Worm (Caenorhabditis elegans) whole organism, dauer: ENCODE results near the gene R07B7.8.
"Not testable (repeated sequence)": the region's sequence is repeated elsewhere in the genome, so short reads cannot be mapped to it uniquely, and the experiment has no call there.

Experiments
- unc-62 ChIP-seq: sonication (generic microtip); optimal IDR thresholded peaks from 2 replicates; lab custom pipeline; 2017; ENCODE audit warnings: missing biosample characterization, missing genetic modification reagents, missing genetic modification characterization

Gene R07B7.8

ce11 chrV:12084216-12084615, at the start of gene R07B7.8:
TSS of gene R07B7.8 (minus strand) at chrV:12084316.
- no peak for TF ChIP-seq unc-62 (GFP tag; lab: Kevin White, UChicago)

- TF ChIP-seq unc-62 (GFP tag; lab: Kevin White, UChicago): not testable (repeated sequence)
Measured at ce11 chrV:12131157-12131556, 47.0 kb upstream of the R07B7.8 start, which contains the start of gene enpp-1. TSS of gene enpp-1 (plus strand) at chrV:12131457.

ce11 chrV:12130688-12131087, 46.6 kb upstream of the R07B7.8 start, which contains the start of gene C27A7.6:
TSS of gene C27A7.6 (minus strand) at chrV:12130788.
- TF ChIP-seq unc-62 (GFP tag; lab: Kevin White, UChicago): not testable (repeated sequence)

ce11 chrV:12121274-12121673, 37.2 kb upstream of the R07B7.8 start, which contains the start of gene C13C4.6:
TSS of gene C13C4.6 (plus strand) at chrV:12121574.
- TF ChIP-seq unc-62 (GFP tag; lab: Kevin White, UChicago): no peak

ce11 chrV:12120381-12120780, 36.3 kb upstream of the R07B7.8 start, which contains the start of gene C13C4.7:
TSS of gene C13C4.7 (minus strand) at chrV:12120481.
- no peak for TF ChIP-seq unc-62 (GFP tag; lab: Kevin White, UChicago)

ce11 chrV:12117567-12118053, 33.5 kb upstream of the R07B7.8 start, which contains the start of gene C13C4.8:
TSS of gene C13C4.8 (plus strand) at chrV:12118003.
- no peak for TF ChIP-seq unc-62 (GFP tag; lab: Kevin White, UChicago)

ce11 chrV:12115150-12115549, 31.0 kb upstream of the R07B7.8 start:
- no peak for TF ChIP-seq unc-62 (GFP tag; lab: Kevin White, UChicago)

- TF ChIP-seq unc-62 (GFP tag; lab: Kevin White, UChicago): no peak
Measured at ce11 chrV:12114693-12115092, 30.6 kb upstream of the R07B7.8 start, which contains the start of gene spin-1. TSS of gene spin-1 (plus strand) at chrV:12114993.

DNA sequence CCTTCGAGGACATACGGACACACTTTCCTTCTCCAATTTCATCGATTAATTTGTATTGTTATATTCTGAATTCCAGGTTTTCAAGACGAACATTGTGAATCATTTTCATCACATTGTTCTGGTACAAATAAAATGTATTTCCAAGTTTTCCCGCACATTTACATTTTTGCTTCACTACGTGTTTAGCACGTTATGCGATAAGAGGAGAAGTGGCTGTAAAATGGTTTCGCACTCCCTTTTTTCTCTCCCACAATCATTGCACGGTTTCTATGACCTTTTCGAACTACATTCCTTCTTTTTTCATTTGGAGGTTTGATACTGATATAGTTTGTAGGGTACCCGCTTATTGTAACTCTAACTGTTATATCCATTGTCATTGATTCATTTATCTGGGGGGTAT, 29.6 kb upstream of the R07B7.8 start:
- TF ChIP-seq unc-62 (GFP tag; lab: Kevin White, UChicago): no peak

ce11 chrV:12111452-12111851, 27.3 kb upstream of the R07B7.8 start, which contains the start of gene lhpp-1:
TSS of gene lhpp-1 (minus strand) at chrV:12111805.
- no peak for TF ChIP-seq unc-62 (GFP tag; lab: Kevin White, UChicago)

DNA sequence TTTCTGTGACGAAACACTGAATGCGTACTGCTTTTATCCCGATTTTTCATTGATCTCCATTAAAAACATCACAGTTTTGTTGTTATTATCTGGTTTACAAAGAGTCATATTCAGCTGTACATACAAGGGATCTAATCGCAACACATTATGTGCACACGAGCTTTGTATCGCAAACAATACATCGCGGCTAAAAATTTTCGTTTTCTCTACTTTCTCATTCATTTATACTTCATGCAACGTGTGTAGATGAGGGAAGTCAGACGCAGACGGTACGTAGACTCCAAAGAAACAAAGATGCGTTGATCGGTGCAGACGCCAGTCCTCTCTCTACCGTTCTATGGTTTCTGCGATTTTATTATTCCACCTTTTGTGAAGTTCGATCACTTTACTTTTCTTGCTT, 22.7 kb upstream of the R07B7.8 start, which contains the start of gene nhr-136:
TSS of gene nhr-136 (plus strand) at position 301 of the 400 bp plus-strand sequence.
- TF ChIP-seq unc-62 (GFP tag; lab: Kevin White, UChicago): no peak

DNA sequence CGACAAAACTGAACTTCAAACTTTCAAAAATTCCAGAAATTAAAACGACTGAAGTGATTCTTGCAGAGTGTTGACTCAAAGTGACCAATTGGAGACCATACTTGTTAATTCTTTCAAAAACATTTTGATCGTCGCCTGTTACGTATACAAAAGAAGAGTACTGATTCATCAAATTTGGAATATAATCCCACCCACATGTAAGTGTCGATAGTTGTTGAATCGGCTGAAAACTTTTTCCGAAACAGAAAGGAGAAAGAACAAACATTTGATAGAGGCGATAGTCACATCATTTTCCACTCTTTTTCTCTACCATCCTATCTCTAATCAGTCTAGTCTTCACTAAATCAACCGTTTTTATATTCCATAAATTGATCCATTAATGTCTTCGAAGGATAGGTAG, 19.8 kb upstream of the R07B7.8 start, which contains the start of gene nhr-153:
TSS of gene nhr-153 (plus strand) at position 301 of the 400 bp plus-strand sequence.
- no peak for TF ChIP-seq unc-62 (GFP tag; lab: Kevin White, UChicago)

DNA sequence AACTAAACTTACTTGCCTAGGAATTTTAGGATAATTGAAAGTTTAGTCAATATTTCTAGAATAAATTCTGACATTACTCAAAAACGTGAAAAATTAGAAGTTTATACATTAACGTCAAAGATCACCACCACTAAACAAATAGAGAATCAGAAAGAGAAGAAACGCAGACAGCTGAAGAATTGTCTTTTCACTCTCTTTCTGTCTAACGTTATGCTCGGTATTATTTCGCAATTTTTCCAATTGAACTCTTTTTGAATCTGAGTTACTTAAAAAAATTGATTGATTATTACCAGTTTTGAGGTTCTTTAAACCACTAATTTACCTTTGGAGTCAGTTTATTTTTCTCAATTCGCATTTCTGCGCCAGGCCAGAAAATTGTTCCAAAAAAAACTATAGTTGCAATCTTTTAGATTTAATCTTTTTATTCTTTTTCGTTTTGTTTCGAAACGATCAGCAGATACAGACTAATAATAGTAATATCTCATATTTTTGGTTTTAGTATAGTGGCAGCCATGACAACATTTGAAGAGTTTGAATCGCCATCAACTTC, 16.8 kb upstream of the R07B7.8 start, which contains the start of gene nhr-154:
TSS of gene nhr-154 (plus strand) at position 500 of the 550 bp plus-strand sequence.
- no peak for TF ChIP-seq unc-62 (GFP tag; lab: Kevin White, UChicago)

- no peak for TF ChIP-seq unc-62 (GFP tag; lab: Kevin White, UChicago)
Measured at ce11 chrV:12098123-12098522, 14.0 kb upstream of the R07B7.8 start, which contains the start of gene nhr-209. TSS of gene nhr-209 (plus strand) at chrV:12098149.

DNA sequence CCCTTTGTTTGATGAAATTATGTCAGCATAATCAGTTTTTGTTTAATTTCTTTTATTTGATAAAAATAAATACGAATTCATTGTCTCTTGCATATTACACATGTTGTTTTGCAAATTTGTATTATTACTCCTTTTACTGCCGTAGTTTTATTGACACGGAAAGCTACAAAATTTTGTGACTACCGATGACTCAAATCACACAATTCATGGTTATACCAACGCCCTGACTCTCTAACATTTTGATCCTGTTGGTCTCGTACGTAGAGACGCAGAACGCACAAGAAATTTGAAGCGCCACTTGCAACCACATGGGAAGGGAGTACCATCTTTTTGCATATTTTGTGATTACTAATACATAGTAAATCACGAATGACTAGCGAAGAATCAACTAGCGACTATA, 11.7 kb upstream of the R07B7.8 start, which contains the start of gene nhr-207:
TSS of gene nhr-207 (plus strand) at position 282 of the 400 bp plus-strand sequence.
- no peak for TF ChIP-seq unc-62 (GFP tag; lab: Kevin White, UChicago)

ce11 chrV:12094030-12094429, 9.9 kb upstream of the R07B7.8 start, which contains the start of gene nhr-208:
TSS of gene nhr-208 (plus strand) at chrV:12094317.
- no peak for TF ChIP-seq unc-62 (GFP tag; lab: Kevin White, UChicago)
